Worm (Caenorhabditis elegans) whole organism, L3 larva: ENCODE measurements around the gene arrd-8.

Source experiments
- aly-2 ChIP-seq: fragments of 150-350 bp; optimal IDR thresholded peaks from 2 replicates; lab custom pipeline; 2014; ENCODE audit warnings: missing biosample characterization, missing genetic modification characterization
- ama-1 ChIP-seq: fragments of 150-350 bp; optimal IDR thresholded peaks from 2 replicates; lab custom pipeline; 2018
- ceh-28 ChIP-seq: fragments of 150-350 bp; optimal IDR thresholded peaks from 2 replicates; lab custom pipeline; 2014; ENCODE audit warnings: missing biosample characterization, missing genetic modification reagents, missing genetic modification characterization
- ceh-9 ChIP-seq: sonication (generic microtip); optimal IDR thresholded peaks from 2 replicates; lab custom pipeline; 2018; ENCODE audit warnings: missing biosample characterization, missing genetic modification characterization
- elt-1 ChIP-seq: fragments of 150-350 bp; optimal IDR thresholded peaks from 2 replicates; lab custom pipeline; 2014; ENCODE audit warnings: missing biosample characterization, missing genetic modification characterization
- fkh-10 ChIP-seq: sonication (generic microtip); optimal IDR thresholded peaks from 2 replicates; lab custom pipeline; 2017; ENCODE audit warnings: missing biosample characterization, missing genetic modification reagents, missing genetic modification characterization
- fos-1 ChIP-seq: fragments of 150-350 bp; optimal IDR thresholded peaks from 2 replicates; lab custom pipeline; 2014; ENCODE audit warnings: missing biosample characterization, missing genetic modification characterization
- mdl-1 ChIP-seq: fragments of 150-350 bp; optimal IDR thresholded peaks from 2 replicates; lab custom pipeline; 2014; ENCODE audit warnings: missing biosample characterization, missing genetic modification characterization
- nhr-23 ChIP-seq: fragments of 150-350 bp; optimal IDR thresholded peaks from 2 replicates; lab custom pipeline; 2014; ENCODE audit warnings: missing biosample characterization, missing genetic modification reagents, missing genetic modification characterization
- nhr-237 ChIP-seq: fragments of 150-350 bp; optimal IDR thresholded peaks from 2 replicates; lab custom pipeline; 2014; ENCODE audit warnings: missing biosample characterization, missing genetic modification characterization
- nhr-25 ChIP-seq: sonication (generic microtip); optimal IDR thresholded peaks from 2 replicates; lab custom pipeline; 2017; ENCODE audit warnings: missing biosample characterization, missing genetic modification characterization
- nhr-77 ChIP-seq: fragments of 150-350 bp; optimal IDR thresholded peaks from 2 replicates; lab custom pipeline; 2014; ENCODE audit warnings: missing biosample characterization, missing genetic modification characterization
- pqm-1 ChIP-seq: fragments of 150-350 bp; optimal IDR thresholded peaks from 2 replicates; lab custom pipeline; 2017; ENCODE audit warnings: missing biosample characterization, missing genetic modification characterization, inconsistent platforms

- no peak for TF ChIP-seq nhr-77
- no peak for TF ChIP-seq ceh-28 (tag; lab: Kevin White, UChicago)
- no peak for TF ChIP-seq ceh-9 (tag; lab: Kevin White, UChicago)
- TF ChIP-seq ama-1: peak; percentile 64
- TF ChIP-seq fos-1: no peak
- peak; percentile 2 for TF ChIP-seq nhr-25 (tag; lab: Kevin White, UChicago)
- TF ChIP-seq elt-1 (tag; lab: Kevin White, UChicago): no peak
- TF ChIP-seq aly-2: no peak
- TF ChIP-seq pqm-1 (tag; lab: Kevin White, UChicago): no peak
- no peak for TF ChIP-seq nhr-237 (tag; lab: Kevin White, UChicago)
- TF ChIP-seq mdl-1 (tag; lab: Kevin White, UChicago): no peak
- no peak for TF ChIP-seq nhr-23 (tag; lab: Kevin White, UChicago)
- no peak for TF ChIP-seq fkh-10 (GFP tag; lab: Kevin White, UChicago)
Observed at ce11 chrII:12095022-12095421, 30.1 kb downstream of the arrd-8 start.
